Fruit fly (Drosophila melanogaster) whole organism, embryonic: ENCODE data around the gene CG10959.

Experiments used
- Atf3 ChIP-seq: fragments of 200-800 bp; sonication (Bioruptor generic); optimal IDR thresholded peaks from 3 replicates; lab custom pipeline; 2016; ENCODE audit warnings: missing biosample characterization, missing genetic modification characterization
- CG10431 ChIP-seq: fragments of 200-800 bp; sonication (Bioruptor generic); optimal IDR thresholded peaks from 3 replicates; lab custom pipeline; 2018; ENCODE audit warnings: missing biosample characterization, mild to moderate bottlenecking, missing genetic modification characterization
- CG11247 ChIP-seq: fragments of 200-800 bp; sonication (Bioruptor generic); IDR thresholded peaks from 2 replicates; pipeline ENCODE4 v1.3.6; 2022; ENCODE audit warnings: missing biosample characterization, missing genetic modification characterization
- CG12219 ChIP-seq: fragments of 200-800 bp; sonication (Bioruptor generic); optimal IDR thresholded peaks from 3 replicates; lab custom pipeline; 2018; ENCODE audit warnings: missing biosample characterization, mild to moderate bottlenecking, missing genetic modification characterization
- CG13775 ChIP-seq: fragments of 200-800 bp; sonication (Bioruptor generic); optimal IDR thresholded peaks from 3 replicates; lab custom pipeline; 2017; ENCODE audit warnings: missing biosample characterization, mild to moderate bottlenecking, missing genetic modification characterization
- CG15073 ChIP-seq: fragments of 200-800 bp; sonication (Bioruptor generic); optimal IDR thresholded peaks from 2 replicates; lab custom pipeline; 2016; ENCODE audit warnings: missing biosample characterization, missing genetic modification characterization
- CG17186 ChIP-seq: fragments of 200-800 bp; sonication (Bioruptor generic); optimal IDR thresholded peaks from 3 replicates; lab custom pipeline; 2017; ENCODE audit warnings: missing biosample characterization, missing genetic modification reagents, missing genetic modification characterization
- CG17328 ChIP-seq: fragments of 200-800 bp; sonication (Bioruptor generic); IDR thresholded peaks from 2 replicates; pipeline ENCODE4 v1.3.6; 2022; ENCODE audit warnings: missing biosample characterization, missing genetic modification characterization
- CG1832 ChIP-seq: fragments of 200-800 bp; sonication (Bioruptor generic); optimal IDR thresholded peaks from 2 replicates; lab custom pipeline; 2017; ENCODE audit warnings: missing biosample characterization, mild to moderate bottlenecking, missing genetic modification characterization, inconsistent platforms
- CG2129 ChIP-seq: fragments of 200-800 bp; sonication (Bioruptor generic); IDR thresholded peaks from 2 replicates; pipeline ENCODE4 v1.3.6; 2022; ENCODE audit warnings: missing biosample characterization, missing genetic modification characterization; ENCODE audit not compliant: partially characterized antibody
- CG2199 ChIP-seq: fragments of 200-800 bp; sonication (Bioruptor generic); IDR thresholded peaks from 3 replicates; pipeline ENCODE4 v1.3.6; 2022; ENCODE audit warnings: missing biosample characterization, missing genetic modification characterization
- CG30403 ChIP-seq: fragments of 200-800 bp; sonication (Bioruptor generic); optimal IDR thresholded peaks from 3 replicates; lab custom pipeline; 2016; ENCODE audit warnings: missing biosample characterization, missing genetic modification characterization
- CG31365 ChIP-seq: fragments of 200-800 bp; sonication (Bioruptor generic); optimal IDR thresholded peaks from 2 replicates; lab custom pipeline; 2018; ENCODE audit warnings: missing biosample characterization, mild to moderate bottlenecking, missing genetic modification characterization
- CG3163 ChIP-seq: fragments of 200-800 bp; sonication (Bioruptor generic); optimal IDR thresholded peaks from 3 replicates; lab custom pipeline; 2016; ENCODE audit warnings: missing biosample characterization, missing genetic modification characterization
- CG32532 ChIP-seq: fragments of 200-800 bp; sonication (Bioruptor generic); IDR thresholded peaks from 2 replicates; pipeline ENCODE4 v1.3.6; 2022; ENCODE audit warnings: missing biosample characterization, missing genetic modification characterization
- CG33557 ChIP-seq: fragments of 200-800 bp; sonication (Bioruptor generic); optimal IDR thresholded peaks from 2 replicates; lab custom pipeline; 2019; ENCODE audit warnings: missing biosample characterization, mild to moderate bottlenecking, missing genetic modification characterization, moderate library complexity
- CG4360 ChIP-seq: fragments of 200-800 bp; sonication (Bioruptor generic); IDR thresholded peaks from 2 replicates; pipeline ENCODE4 v1.3.6; 2022; ENCODE audit warnings: missing biosample characterization, missing genetic modification characterization
- CG4707 ChIP-seq: fragments of 200-800 bp; sonication (Bioruptor generic); optimal IDR thresholded peaks from 2 replicates; lab custom pipeline; 2018; ENCODE audit warnings: missing biosample characterization, mild to moderate bottlenecking, missing genetic modification characterization, moderate library complexity
- CG4820 ChIP-seq: fragments of 200-800 bp; sonication (Bioruptor generic); optimal IDR thresholded peaks from 3 replicates; lab custom pipeline; 2016; ENCODE audit warnings: missing biosample characterization, missing genetic modification characterization
- CG6175 ChIP-seq: fragments of 200-800 bp; sonication (Bioruptor generic); IDR thresholded peaks from 3 replicates; pipeline ENCODE4 v1.3.6; 2022; ENCODE audit warnings: missing biosample characterization, missing genetic modification characterization
- CG7963 ChIP-seq: fragments of 200-800 bp; sonication (Bioruptor generic); IDR thresholded peaks from 3 replicates; pipeline ENCODE4 v1.3.6; 2022; ENCODE audit warnings: missing biosample characterization, missing genetic modification characterization; ENCODE audit not compliant: partially characterized antibody
- CG8388 ChIP-seq: fragments of 200-800 bp; sonication (Bioruptor generic); optimal IDR thresholded peaks from 2 replicates; lab custom pipeline; 2019; ENCODE audit warnings: missing biosample characterization, mild to moderate bottlenecking, missing genetic modification characterization, moderate library complexity
- CG8478 ChIP-seq: fragments of >200 bp; optimal IDR thresholded peaks from 2 replicates; lab custom pipeline; 2018
- CG8765 ChIP-seq: fragments of 200-800 bp; sonication (Bioruptor generic); IDR thresholded peaks from 2 replicates; pipeline ENCODE4 v1.3.6; 2022; ENCODE audit warnings: missing biosample characterization, missing genetic modification characterization
- CG9817 ChIP-seq: fragments of 200-800 bp; sonication (Bioruptor generic); optimal IDR thresholded peaks from 2 replicates; lab custom pipeline; 2018; ENCODE audit warnings: missing biosample characterization, mild to moderate bottlenecking, missing genetic modification characterization, moderate library complexity
- CG9876 ChIP-seq: fragments of 200-800 bp; sonication (Bioruptor generic); optimal IDR thresholded peaks from 2 replicates; lab custom pipeline; 2016; ENCODE audit warnings: missing biosample characterization, missing genetic modification characterization
- Gug ChIP-seq: fragments of 200-800 bp; sonication (Bioruptor generic); IDR thresholded peaks from 4 replicates; pipeline ENCODE4 v1.3.6; 2022; ENCODE audit warnings: missing biosample characterization, missing genetic modification characterization
- MBD-R2 ChIP-seq: fragments of 200-800 bp; sonication (Bioruptor generic); IDR thresholded peaks from 2 replicates; pipeline ENCODE4 v1.3.6; 2022; ENCODE audit warnings: missing biosample characterization, missing genetic modification characterization
- Mes4 ChIP-seq: fragments of 200-800 bp; sonication (Bioruptor generic); optimal IDR thresholded peaks from 2 replicates; lab custom pipeline; 2016; ENCODE audit warnings: missing biosample characterization, missing genetic modification characterization
- NC2α ChIP-seq: fragments of 200-800 bp; sonication (Bioruptor generic); optimal IDR thresholded peaks from 2 replicates; lab custom pipeline; 2016; ENCODE audit warnings: missing biosample characterization, missing genetic modification characterization
- NfI ChIP-seq: fragments of 200-800 bp; sonication (Bioruptor generic); optimal IDR thresholded peaks from 3 replicates; lab custom pipeline; 2018; ENCODE audit warnings: missing biosample characterization, mild to moderate bottlenecking, missing genetic modification characterization, moderate library complexity
- Spps ChIP-seq: fragments of 200-800 bp; sonication (Bioruptor generic); optimal IDR thresholded peaks from 2 replicates; lab custom pipeline; 2018; ENCODE audit warnings: missing biosample characterization, mild to moderate bottlenecking, missing genetic modification characterization
- Sry-δ ChIP-seq: fragments of 200-800 bp; sonication (Bioruptor generic); optimal IDR thresholded peaks from 2 replicates; lab custom pipeline; 2016; ENCODE audit warnings: missing biosample characterization, missing genetic modification characterization
- Xbp1 ChIP-seq: fragments of 200-800 bp; sonication (Bioruptor generic); optimal IDR thresholded peaks from 3 replicates; lab custom pipeline; 2016; ENCODE audit warnings: missing biosample characterization, mild to moderate bottlenecking, missing genetic modification characterization
- al ChIP-seq: fragments of 200-800 bp; sonication (Bioruptor generic); IDR thresholded peaks from 2 replicates; pipeline ENCODE4 v1.3.6; 2022; ENCODE audit warnings: missing biosample characterization, missing genetic modification characterization
- amos ChIP-seq: fragments of 200-800 bp; sonication (Bioruptor generic); IDR thresholded peaks from 2 replicates; pipeline ENCODE4 v1.3.6; 2022; ENCODE audit warnings: missing biosample characterization, missing genetic modification characterization; ENCODE audit not compliant: partially characterized antibody
- cato ChIP-seq: fragments of 200-800 bp; sonication (Bioruptor generic); optimal IDR thresholded peaks from 2 replicates; lab custom pipeline; 2016; ENCODE audit warnings: missing biosample characterization, missing genetic modification characterization, borderline replicate concordance
- ftz-f1 ChIP-seq: fragments of 200-800 bp; sonication (Bioruptor generic); optimal IDR thresholded peaks from 2 replicates; lab custom pipeline; 2016; ENCODE audit warnings: missing biosample characterization, missing genetic modification characterization
- gsb ChIP-seq: fragments of 200-800 bp; sonication (Bioruptor generic); IDR thresholded peaks from 2 replicates; pipeline ENCODE4 v1.3.6; 2022; ENCODE audit warnings: missing biosample characterization, missing genetic modification characterization
- hkb ChIP-seq, 2 experiments: fragments of 200-800 bp in 1 of 2; fragments of >200 bp in 1 of 2; sonication (Bioruptor generic) in 1 of 2; IDR thresholded peaks in 1 of 2; optimal IDR thresholded peaks in 1 of 2; 2 replicates each; pipeline versions ENCODE4 v1.3.6 to Lab custom; 2017 to 2022; ENCODE audit warnings: missing biosample characterization in 1 of 2, missing genetic modification characterization in 1 of 2
- insv ChIP-seq, 2 experiments: fragments of 200-800 bp; sonication (Bioruptor generic); optimal IDR thresholded peaks; 3 replicates each; lab custom pipeline; 2016 to 2018; ENCODE audit warnings: missing biosample characterization in 2 of 2, missing genetic modification characterization in 2 of 2
- klu ChIP-seq: fragments of 200-800 bp; sonication (Bioruptor generic); IDR thresholded peaks from 2 replicates; pipeline ENCODE4 v1.3.6; 2022; ENCODE audit warnings: missing biosample characterization, missing genetic modification characterization
- knrl ChIP-seq: fragments of 200-800 bp; sonication (Bioruptor generic); IDR thresholded peaks from 3 replicates; pipeline ENCODE4 v1.3.6; 2022; ENCODE audit warnings: missing biosample characterization, missing genetic modification characterization; ENCODE audit not compliant: partially characterized antibody
- mld ChIP-seq: fragments of 200-800 bp; sonication (Bioruptor generic); IDR thresholded peaks from 3 replicates; pipeline ENCODE4 v1.3.6; 2022; ENCODE audit warnings: missing biosample characterization, missing genetic modification characterization; ENCODE audit not compliant: partially characterized antibody
- p53 ChIP-seq: fragments of 200-800 bp; sonication (Bioruptor generic); optimal IDR thresholded peaks from 2 replicates; lab custom pipeline; 2016; ENCODE audit warnings: missing biosample characterization, missing genetic modification characterization
- pb ChIP-seq: fragments of 200-800 bp; sonication (Bioruptor generic); optimal IDR thresholded peaks from 3 replicates; lab custom pipeline; 2016; ENCODE audit warnings: missing biosample characterization, missing genetic modification characterization
- pzg ChIP-seq: fragments of 200-800 bp; sonication (Bioruptor generic); optimal IDR thresholded peaks from 3 replicates; lab custom pipeline; 2018; ENCODE audit warnings: missing biosample characterization, mild to moderate bottlenecking, missing genetic modification characterization, moderate library complexity
- run ChIP-seq: fragments of 200-800 bp; sonication (Bioruptor generic); optimal IDR thresholded peaks from 3 replicates; lab custom pipeline; 2018; ENCODE audit warnings: missing biosample characterization, mild to moderate bottlenecking, missing genetic modification characterization
- sd ChIP-seq: fragments of 200-800 bp; sonication (Bioruptor generic); optimal IDR thresholded peaks from 3 replicates; lab custom pipeline; 2018; ENCODE audit warnings: missing biosample characterization, mild to moderate bottlenecking, missing genetic modification characterization, moderate library complexity
- stc ChIP-seq: fragments of 200-800 bp; sonication (Bioruptor generic); IDR thresholded peaks from 2 replicates; pipeline ENCODE4 v1.3.6; 2022; ENCODE audit warnings: missing biosample characterization, missing genetic modification characterization

The CG10959 gene

dm6 chrX:8131693-8132313 is 16.8 kb upstream of the CG10959 start, which contains the start of gene CG10958 (continued):
- TF ChIP-seq insv (GFP tag; optimal IDR thresholded peaks at IDR 0.05; lab: Kevin White, UChicago), result peak in 1 of 2 experiments; percentile 42
- TF ChIP-seq sd, result peak; percentile 36
- TF ChIP-seq CG8765 (GFP tag; lab: Robert Waterston, UW), result 0 out of 2 replicates have a peak, but pooled peaks have one; percentile 16
- TF ChIP-seq run, result peak; percentile 1
- peak; percentile 30 for TF ChIP-seq CG11247 (GFP tag; lab: Robert Waterston, UW)
- TF ChIP-seq MBD-R2, result peak; percentile 73
- TF ChIP-seq CG4707 (GFP tag; lab: Kevin White, UChicago), result no peak
- peak; percentile 43 for TF ChIP-seq NfI
- no peak for TF ChIP-seq mld
- TF ChIP-seq amos (GFP tag; lab: Robert Waterston, UW), result no peak
- peak; percentile 38 for TF ChIP-seq pzg
- TF ChIP-seq CG13775 (GFP tag; lab: Kevin White, UChicago), result peak; percentile 73
- no peak for TF ChIP-seq CG2129 (GFP tag; lab: Robert Waterston, UW)
- no peak for TF ChIP-seq CG15073 (GFP tag; lab: Kevin White, UChicago)
- peak; percentile 44 for TF ChIP-seq CG9817 (tag; lab: Kevin White, UChicago)
- TF ChIP-seq Atf3 (GFP tag; lab: Kevin White, UChicago), result peak; percentile 51
- no peak for TF ChIP-seq ftz-f1 (GFP tag; lab: Kevin White, UChicago)
- TF ChIP-seq CG6175 (GFP tag; lab: Robert Waterston, UW), result no peak
- no peak for TF ChIP-seq CG3163
- TF ChIP-seq CG4820, result peak; percentile 53
- no peak for TF ChIP-seq CG7963 (GFP tag; lab: Robert Waterston, UW)
- TF ChIP-seq CG1832, result peak; percentile 22
- TF ChIP-seq NC2α (GFP tag; lab: Kevin White, UChicago), result no peak
- TF ChIP-seq Mes4 (GFP tag; lab: Kevin White, UChicago), result no peak
- TF ChIP-seq CG10431 (GFP tag; lab: Kevin White, UChicago), result peak; percentile 13
- no peak for TF ChIP-seq gsb (GFP tag; lab: Robert Waterston, UW)
- TF ChIP-seq CG32532 (GFP tag; lab: Robert Waterston, UW), result peak; percentile 55
- no peak for TF ChIP-seq CG9876 (GFP tag; lab: Kevin White, UChicago)
- no peak for TF ChIP-seq CG8478 (lab: Kevin White, UChicago)
- peak; percentile 45 for TF ChIP-seq CG8388 (GFP tag; lab: Kevin White, UChicago)
- TF ChIP-seq Xbp1 (GFP tag; lab: Kevin White, UChicago), result peak; percentile 62
- TF ChIP-seq CG17186, result peak; percentile 29
- no peak for TF ChIP-seq CG31365 (tag; lab: Kevin White, UChicago)
- TF ChIP-seq al (GFP tag; lab: Robert Waterston, UW), result no peak; the same call in 1 of the 2 replicates
- TF ChIP-seq CG2199 (GFP tag; lab: Robert Waterston, UW), result no peak
- peak; percentile 11 for TF ChIP-seq cato (GFP tag; lab: Kevin White, UChicago)
- peak; percentile 20 for TF ChIP-seq CG33557 (GFP tag; lab: Kevin White, UChicago)
- TF ChIP-seq pb (GFP tag; lab: Kevin White, UChicago), result no peak
- TF ChIP-seq klu, result no peak
- peak; percentile 70 for TF ChIP-seq CG30403 (GFP tag; lab: Kevin White, UChicago)
- peak; percentile 55; the same call in 1 of the 2 replicates for TF ChIP-seq CG17328 (GFP tag; lab: Robert Waterston, UW)
- TF ChIP-seq CG12219 (GFP tag; lab: Kevin White, UChicago), result no peak
- peak; percentile 44; the same call in 1 of the 4 replicates for TF ChIP-seq Gug (GFP tag; lab: Robert Waterston, UW)
- TF ChIP-seq knrl (GFP tag; lab: Robert Waterston, UW), result no peak
- no peak for TF ChIP-seq CG4360 (GFP tag; lab: Robert Waterston, UW)
- no peak for TF ChIP-seq p53 (GFP tag; lab: Kevin White, UChicago)
- TF ChIP-seq Spps, result no peak
- no peak for TF ChIP-seq stc (GFP tag; lab: Robert Waterston, UW)
- TF ChIP-seq hkb (optimal IDR thresholded peaks at IDR 0.05; lab: Kevin White, UChicago), result no peak
- TF ChIP-seq hkb (GFP tag; IDR thresholded peaks at IDR 0.05; lab: Robert Waterston, UW), result peak; percentile 71
- peak; percentile 51 for TF ChIP-seq Sry-δ (GFP tag; lab: Kevin White, UChicago)
